In genomic region chrX:13528630-13529138, ce11 we compare ENCODE assay signal across 5 worm cellular contexts.
A peak's percentile ranks its signal among the peaks of the same experiment; 100 is the strongest.
TF ChIP-seq lines count a peak whose summit lies in the region.

TSS of gene F18H3.4 (plus strand) at chrX:13529088.

TF ChIP-seq in whole organism, L1 larva, 84 proteins besides CTCF, POLR2A, EP300 and RAD21 (continued from another document and continues in another):
- TF ChIP-seq efl-1 (optimal IDR thresholded peaks at IDR 0.05; lab: Kevin White, UChicago), result peak in 1 of 2 experiments; percentile 5
- TF ChIP-seq efl-1 (GFP tag; optimal IDR thresholded peaks at IDR 0.05 in 1 of 2; lab: Kevin White, UChicago), result peak in 1 of 2 experiments; percentile 89
- peak; percentile 3 for TF ChIP-seq skn-1 (tag; optimal IDR thresholded peaks at IDR 0.05; lab: Kevin White, UChicago)
- no peak for TF ChIP-seq hpl-2 (GFP tag; optimal IDR thresholded peaks at IDR 0.05; lab: Kevin White, UChicago)
- peak; percentile 57 for TF ChIP-seq lin-14 (GFP tag; optimal IDR thresholded peaks at IDR 0.05; lab: Kevin White, UChicago)
- no peak for TF ChIP-seq ceh-63 (GFP tag; optimal IDR thresholded peaks at IDR 0.05; lab: Kevin White, UChicago)
- TF ChIP-seq ceh-88 (GFP tag; IDR thresholded peaks at IDR 0.05; lab: Robert Waterston, UW), result no peak
- TF ChIP-seq pax-3 (tag; optimal IDR thresholded peaks at IDR 0.05; lab: Kevin White, UChicago), result no peak
- no peak for TF ChIP-seq mab-9 (GFP tag; IDR thresholded peaks at IDR 0.05; lab: Robert Waterston, UW)
- TF ChIP-seq ztf-11 (tag; optimal IDR thresholded peaks at IDR 0.05; lab: Kevin White, UChicago), result no peak
- TF ChIP-seq nhr-237 (tag; optimal IDR thresholded peaks at IDR 0.05; lab: Kevin White, UChicago), result no peak
- peak; percentile 51 for TF ChIP-seq jun-1 (tag; optimal IDR thresholded peaks at IDR 0.05; lab: Kevin White, UChicago)
- peak; percentile 98 for TF ChIP-seq elt-2 (tag; optimal IDR thresholded peaks at IDR 0.05; lab: Kevin White, UChicago)
- TF ChIP-seq C04F5.9 (tag; optimal IDR thresholded peaks at IDR 0.05; lab: Kevin White, UChicago), result no peak
- TF ChIP-seq fos-1 (tag; optimal IDR thresholded peaks at IDR 0.05; lab: Kevin White, UChicago), result peak; percentile 57
- no peak for TF ChIP-seq Y116A8C.19 (tag; optimal IDR thresholded peaks at IDR 0.05; lab: Kevin White, UChicago; ENCODE audit: borderline replicate concordance)
- TF ChIP-seq nhr-76 (tag; optimal IDR thresholded peaks at IDR 0.05; lab: Kevin White, UChicago), result no peak
- no peak for TF ChIP-seq unc-98 (GFP tag; IDR thresholded peaks at IDR 0.05; lab: Robert Waterston, UW)
- TF ChIP-seq unc-62 (GFP tag; optimal IDR thresholded peaks at IDR 0.05; lab: Kevin White, UChicago), result no peak
- TF ChIP-seq F16B12.6 (tag; optimal IDR thresholded peaks at IDR 0.05; lab: Kevin White, UChicago), result no peak
- TF ChIP-seq dpl-1 (GFP tag; optimal IDR thresholded peaks at IDR 0.05; lab: Kevin White, UChicago), result peak; percentile 19 to 42 (median 23)
- TF ChIP-seq elt-3 (tag; optimal IDR thresholded peaks at IDR 0.05; lab: Kevin White, UChicago), result peak in 4 of 6 experiments; percentile 36 to 75 (median 55)
- TF ChIP-seq aha-1 (tag; optimal IDR thresholded peaks at IDR 0.05; lab: Kevin White, UChicago), result no peak
- peak in 1 of 2 experiments; percentile 79 for TF ChIP-seq mdl-1 (tag; optimal IDR thresholded peaks at IDR 0.05; lab: Kevin White, UChicago)
- TF ChIP-seq nhr-84 (tag; optimal IDR thresholded peaks at IDR 0.05; lab: Kevin White, UChicago), result no peak
- no peak for TF ChIP-seq isw-1 (GFP tag; IDR thresholded peaks at IDR 0.05; lab: Robert Waterston, UW)
- no peak for TF ChIP-seq unc-30 (tag; optimal IDR thresholded peaks at IDR 0.05; lab: Kevin White, UChicago)

TF ChIP-seq in whole organism, L2 larva, 48 proteins besides CTCF, POLR2A, EP300 and RAD21 (continued from another document and continues in another):
- TF ChIP-seq sma-9 (GFP tag; optimal IDR thresholded peaks at IDR 0.05; lab: Kevin White, UChicago) (peak; percentile 96), sma-9 (tag; optimal IDR thresholded peaks at IDR 0.05; lab: Kevin White, UChicago) (no peak), sma-3 (GFP tag; optimal IDR thresholded peaks at IDR 0.05; lab: Kevin White, UChicago) (peak; percentile 91), nhr-129 (tag; optimal IDR thresholded peaks at IDR 0.05; lab: Kevin White, UChicago) (peak; percentile 58), ZK546.5 (tag; optimal IDR thresholded peaks at IDR 0.05; lab: Kevin White, UChicago) (no peak), aly-2 (tag; optimal IDR thresholded peaks at IDR 0.05; lab: Kevin White, UChicago) (no peak), lin-11 (tag; optimal IDR thresholded peaks at IDR 0.05; lab: Kevin White, UChicago) (no peak), mab-5 (tag; optimal IDR thresholded peaks at IDR 0.05; lab: Kevin White, UChicago) (no peak), nhr-25 (tag; optimal IDR thresholded peaks at IDR 0.05; lab: Kevin White, UChicago) (peak; percentile 5), nhr-11 (tag; optimal IDR thresholded peaks at IDR 0.05; lab: Kevin White, UChicago) (no peak), nhr-77 (tag; optimal IDR thresholded peaks at IDR 0.05; lab: Kevin White, UChicago) (no peak), Y55F3AM.14 (GFP tag; optimal IDR thresholded peaks at IDR 0.05; lab: Kevin White, UChicago) (no peak), fos-1 (tag; optimal IDR thresholded peaks at IDR 0.05; lab: Kevin White, UChicago) (peak; percentile 98), mbf-1 (tag; optimal IDR thresholded peaks at IDR 0.05; lab: Kevin White, UChicago) (no peak), egl-27 (tag; optimal IDR thresholded peaks at IDR 0.05; lab: Kevin White, UChicago) (no peak), C34F6.9 (tag; optimal IDR thresholded peaks at IDR 0.05; lab: Kevin White, UChicago) (no peak), unc-39 (tag; optimal IDR thresholded peaks at IDR 0.05; lab: Kevin White, UChicago) (no peak), unc-55 (GFP tag; optimal IDR thresholded peaks at IDR 0.05; lab: Kevin White, UChicago) (no peak), snpc-4 (tag; optimal IDR thresholded peaks at IDR 0.05; lab: Kevin White, UChicago) (no peak), elt-1 (tag; optimal IDR thresholded peaks at IDR 0.05; lab: Kevin White, UChicago) (no peak), R02D3.7 (tag; optimal IDR thresholded peaks at IDR 0.05; lab: Kevin White, UChicago) (no peak), ztf-4 (tag; optimal IDR thresholded peaks at IDR 0.05; lab: Kevin White, UChicago) (no peak), ztf-11 (tag; optimal IDR thresholded peaks at IDR 0.05; lab: Kevin White, UChicago) (no peak), nhr-23 (tag; optimal IDR thresholded peaks at IDR 0.05; lab: Kevin White, UChicago) (no peak), ama-1 (optimal IDR thresholded peaks at IDR 0.05; lab: Kevin White, UChicago) (no peak), peb-1 (tag; optimal IDR thresholded peaks at IDR 0.05; lab: Kevin White, UChicago) (no peak), mdl-1 (tag; optimal IDR thresholded peaks at IDR 0.05; lab: Kevin White, UChicago) (peak; percentile 30 to 79), unc-62 (GFP tag; optimal IDR thresholded peaks at IDR 0.05; lab: Kevin White, UChicago) (no peak), ceh-82 (tag; optimal IDR thresholded peaks at IDR 0.05; lab: Kevin White, UChicago) (no peak)

TF ChIP-seq in whole organism, L3 larva, 47 proteins besides CTCF, POLR2A, EP300 and RAD21 (continued from another document and continues in another):
- TF ChIP-seq pqm-1 (tag; optimal IDR thresholded peaks at IDR 0.05; lab: Kevin White, UChicago) (peak; percentile 99), egl-27 (tag; optimal IDR thresholded peaks at IDR 0.05; lab: Kevin White, UChicago) (no peak), elt-2 (tag; optimal IDR thresholded peaks at IDR 0.05; lab: Kevin White, UChicago) (peak; percentile 98), pha-4 (tag; optimal IDR thresholded peaks at IDR 0.05; lab: Kevin White, UChicago) (peak; percentile 65), R02D3.7 (tag; optimal IDR thresholded peaks at IDR 0.05; lab: Kevin White, UChicago) (no peak), ama-1 (optimal IDR thresholded peaks at IDR 0.05; lab: Kevin White, UChicago) (no peak), lin-15B (tag; optimal IDR thresholded peaks at IDR 0.05; lab: Kevin White, UChicago) (no peak), elt-3 (tag; optimal IDR thresholded peaks at IDR 0.05; lab: Kevin White, UChicago) (peak in 1 of 3 experiments; percentile 27), ceh-28 (tag; optimal IDR thresholded peaks at IDR 0.05; lab: Kevin White, UChicago) (peak; percentile 30), fkh-2 (tag; optimal IDR thresholded peaks at IDR 0.05; lab: Kevin White, UChicago) (no peak), elt-1 (tag; optimal IDR thresholded peaks at IDR 0.05; lab: Kevin White, UChicago) (no peak), unc-39 (tag; optimal IDR thresholded peaks at IDR 0.05; lab: Kevin White, UChicago) (no peak), sea-2 (GFP tag; optimal IDR thresholded peaks at IDR 0.05; lab: Kevin White, UChicago) (no peak), nfya-1 (tag; optimal IDR thresholded peaks at IDR 0.05; lab: Kevin White, UChicago; ENCODE audit: insufficient read depth) (peak; percentile 19), ceh-82 (tag; optimal IDR thresholded peaks at IDR 0.05; lab: Kevin White, UChicago) (no peak), skn-1 (tag; optimal IDR thresholded peaks at IDR 0.05; lab: Kevin White, UChicago) (no peak), nhr-23 (tag; optimal IDR thresholded peaks at IDR 0.05; lab: Kevin White, UChicago) (peak; percentile 34), lsy-12 (tag; optimal IDR thresholded peaks at IDR 0.05; lab: Kevin White, UChicago) (no peak), unc-62 (GFP tag; optimal IDR thresholded peaks at IDR 0.05; lab: Kevin White, UChicago) (no peak), snpc-4 (tag; optimal IDR thresholded peaks at IDR 0.05; lab: Kevin White, UChicago) (no peak), nhr-77 (tag; optimal IDR thresholded peaks at IDR 0.05; lab: Kevin White, UChicago) (no peak), nhr-12 (tag; optimal IDR thresholded peaks at IDR 0.05; lab: Kevin White, UChicago) (no peak), nhr-11 (tag; optimal IDR thresholded peaks at IDR 0.05; lab: Kevin White, UChicago) (no peak), aly-2 (tag; optimal IDR thresholded peaks at IDR 0.05; lab: Kevin White, UChicago) (no peak), nhr-237 (tag; optimal IDR thresholded peaks at IDR 0.05; lab: Kevin White, UChicago) (no peak), nhr-43 (tag; optimal IDR thresholded peaks at IDR 0.05; lab: Kevin White, UChicago; ENCODE audit: poor library complexity, severe bottlenecking) (peak; percentile 29), fos-1 (tag; optimal IDR thresholded peaks at IDR 0.05; lab: Kevin White, UChicago) (peak; percentile 90), eor-1 (tag; optimal IDR thresholded peaks at IDR 0.05; lab: Kevin White, UChicago) (no peak), tbx-2 (tag; optimal IDR thresholded peaks at IDR 0.05; lab: Kevin White, UChicago) (no peak)

TF ChIP-seq in whole organism, L4 larva, 104 proteins besides CTCF, POLR2A, EP300 and RAD21 (continued from another document and continues in another):
- no peak for TF ChIP-seq fos-1 (tag; optimal IDR thresholded peaks at IDR 0.05; lab: Kevin White, UChicago)
- TF ChIP-seq arid-1 (GFP tag; conservative IDR thresholded peaks at IDR 0.05; lab: Robert Waterston, UW), result no peak
- TF ChIP-seq mdt-29 (GFP tag; IDR thresholded peaks at IDR 0.05; lab: Robert Waterston, UW), result no peak
- TF ChIP-seq F10B5.3 (tag; optimal IDR thresholded peaks at IDR 0.05; lab: Kevin White, UChicago), result no peak
- TF ChIP-seq duxl-1 (tag; optimal IDR thresholded peaks at IDR 0.05; lab: Kevin White, UChicago; ENCODE audit: poor library complexity), result no peak
- no peak for TF ChIP-seq F26F4.8 (GFP tag; conservative IDR thresholded peaks at IDR 0.05; lab: Robert Waterston, UW)
- TF ChIP-seq T26A8.4 (GFP tag; IDR thresholded peaks at IDR 0.05; lab: Robert Waterston, UW), result peak; percentile 46; the same call in 1 of the 2 replicates
- no peak for TF ChIP-seq cey-2 (tag; optimal IDR thresholded peaks at IDR 0.05; lab: Kevin White, UChicago; ENCODE audit: borderline replicate concordance, insufficient read depth)
- TF ChIP-seq aly-2 (tag; optimal IDR thresholded peaks at IDR 0.05; lab: Kevin White, UChicago), result no peak
- TF ChIP-seq ceh-32 (tag; optimal IDR thresholded peaks at IDR 0.05; lab: Kevin White, UChicago; ENCODE audit: poor library complexity), result no peak
- no peak for TF ChIP-seq madf-5 (GFP tag; IDR thresholded peaks at IDR 0.05; lab: Robert Waterston, UW)
- TF ChIP-seq Y5F2A.4 (GFP tag; optimal IDR thresholded peaks at IDR 0.05; lab: Kevin White, UChicago), result no peak
- TF ChIP-seq ces-1 (GFP tag; optimal IDR thresholded peaks at IDR 0.05; lab: Kevin White, UChicago), result no peak
- peak; percentile 97 for TF ChIP-seq dmd-6 (GFP tag; IDR thresholded peaks at IDR 0.05; lab: Robert Waterston, UW)
- TF ChIP-seq lin-13 (GFP tag; optimal IDR thresholded peaks at IDR 0.05; lab: Kevin White, UChicago), result no peak
- no peak for TF ChIP-seq ztf-11 (tag; optimal IDR thresholded peaks at IDR 0.05; lab: Kevin White, UChicago)
- no peak for TF ChIP-seq snpc-1.2 (GFP tag; IDR thresholded peaks at IDR 0.05; lab: Robert Waterston, UW)
- no peak for TF ChIP-seq mxl-2 (GFP tag; conservative IDR thresholded peaks at IDR 0.05; lab: Robert Waterston, UW)
- no peak for TF ChIP-seq ceh-28 (tag; optimal IDR thresholded peaks at IDR 0.05; lab: Kevin White, UChicago)
- TF ChIP-seq attf-4 (tag; optimal IDR thresholded peaks at IDR 0.05; lab: Kevin White, UChicago), result no peak
- 0 out of 2 replicates have a peak, but pooled peaks have one; percentile 20 for TF ChIP-seq lin-38 (GFP tag; IDR thresholded peaks at IDR 0.05; lab: Robert Waterston, UW)
- peak; percentile 48 for TF ChIP-seq jun-1 (tag; optimal IDR thresholded peaks at IDR 0.05; lab: Kevin White, UChicago)
- TF ChIP-seq gei-8 (GFP tag; optimal IDR thresholded peaks at IDR 0.05; lab: Kevin White, UChicago), result peak; percentile 29
- no peak for TF ChIP-seq zag-1 (tag; optimal IDR thresholded peaks at IDR 0.05; lab: Kevin White, UChicago)
- peak in 1 of 2 experiments; percentile 69 for TF ChIP-seq daf-16 (GFP tag; optimal IDR thresholded peaks at IDR 0.05; lab: Kevin White, UChicago)
- TF ChIP-seq daf-16 (tag; optimal IDR thresholded peaks at IDR 0.05; lab: Kevin White, UChicago), result peak; percentile 87
- TF ChIP-seq ceh-44 (GFP tag; IDR thresholded peaks at IDR 0.05; lab: Robert Waterston, UW), result no peak
- TF ChIP-seq hlh-30 (tag; optimal IDR thresholded peaks at IDR 0.05; lab: Kevin White, UChicago; ENCODE audit: insufficient read depth), result peak; percentile 75
- no peak for TF ChIP-seq Y105C5A.15 (GFP tag; IDR thresholded peaks at IDR 0.05; lab: Robert Waterston, UW)
- TF ChIP-seq set-16 (GFP tag; IDR thresholded peaks at IDR 0.05; lab: Robert Waterston, UW), result no peak

TF ChIP-seq in whole organism, young adult, 124 proteins besides CTCF, POLR2A, EP300 and RAD21 (continued from another document):
- no peak for TF ChIP-seq F52B5.7 (tag; optimal IDR thresholded peaks at IDR 0.05; lab: Kevin White, UChicago)
- no peak for TF ChIP-seq madf-8 (GFP tag; conservative IDR thresholded peaks at IDR 0.05; lab: Robert Waterston, UW)
- 0 out of 2 replicates have a peak, but pooled peaks have one; percentile 19 for TF ChIP-seq mcd-1 (GFP tag; IDR thresholded peaks at IDR 0.05; lab: Robert Waterston, UW)
- peak; percentile 62; the same call in 1 of the 2 replicates for TF ChIP-seq B0336.3 (GFP tag; IDR thresholded peaks at IDR 0.05; lab: Robert Waterston, UW)
- TF ChIP-seq K11D2.4 (GFP tag; IDR thresholded peaks at IDR 0.05; lab: Robert Waterston, UW), result 0 out of 2 replicates have a peak, but pooled peaks have one; percentile 41
TF ChIP-seq in whole organism, young adult: peak in this region for 21.
